Worm (Caenorhabditis elegans): Measurements from ENCODE around the gene nhr-93.

The nhr-93 gene

DNA sequence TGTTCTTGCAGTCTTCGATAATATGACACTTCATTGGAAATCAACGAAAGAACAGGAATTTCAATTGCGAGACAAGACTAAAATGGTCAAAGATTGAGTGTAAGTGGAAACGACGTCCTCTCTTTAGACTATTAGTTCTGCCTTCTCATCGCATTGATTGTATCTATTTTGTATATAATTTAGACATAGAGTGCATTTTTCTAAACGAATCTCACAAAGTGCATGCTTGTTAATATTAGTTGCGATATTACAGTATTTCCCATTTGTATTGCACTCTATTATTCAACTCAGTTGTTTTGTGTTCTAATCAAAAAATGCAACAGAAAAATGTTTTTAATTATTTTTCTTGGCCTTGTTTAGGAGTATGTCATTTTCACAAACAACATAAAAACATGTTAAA lies at the start of gene nhr-93:
nhr-93 (minus strand) TSS at position 101 of the 400 bp plus-strand sequence.
- TF ChIP-seq ceh-39 (tag; optimal IDR thresholded peaks at IDR 0.05) (no peak), lin-13 (tag; optimal IDR thresholded peaks at IDR 0.05) (no peak), pha-4 (tag; optimal IDR thresholded peaks at IDR 0.05) (no peak), tbx-8 (GFP tag; optimal IDR thresholded peaks at IDR 0.05) (no peak), hlh-1 (tag; optimal IDR thresholded peaks at IDR 0.05) (no peak), nhr-76 (tag; optimal IDR thresholded peaks at IDR 0.05) (no peak), sptf-1 (tag; optimal IDR thresholded peaks at IDR 0.05) (no peak)

DNA sequence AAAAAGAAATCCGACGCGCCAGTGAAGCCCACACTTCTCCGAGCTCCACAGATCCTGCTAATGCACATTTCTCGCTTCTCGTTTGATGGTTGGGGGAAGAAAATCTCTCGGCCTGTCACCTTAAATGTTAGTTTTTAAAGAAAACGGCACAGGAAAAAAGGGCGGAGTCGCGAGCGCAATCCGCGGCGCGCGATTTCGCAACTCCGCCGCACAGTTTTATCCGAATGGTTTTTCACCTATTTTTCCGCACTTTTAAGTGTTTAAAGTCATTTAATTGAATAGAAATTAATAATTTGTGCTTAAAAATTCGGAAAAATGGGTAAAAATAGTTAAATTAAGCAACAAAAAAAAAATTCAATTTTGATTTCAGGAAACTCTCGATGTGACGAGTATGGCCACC lies 49.4 kb upstream of the nhr-93 start:
- TF ChIP-seq lin-32 (GFP tag; optimal IDR thresholded peaks at IDR 0.05) (no peak), ztf-11 (tag; optimal IDR thresholded peaks at IDR 0.05) (no peak), mep-1 (tag; optimal IDR thresholded peaks at IDR 0.05) (no peak), hlh-1 (tag; optimal IDR thresholded peaks at IDR 0.05) (peak; percentile 27), drap-1 (GFP tag; optimal IDR thresholded peaks at IDR 0.05) (peak; percentile 42), lin-13 (tag; optimal IDR thresholded peaks at IDR 0.05) (no peak), nhr-76 (tag; optimal IDR thresholded peaks at IDR 0.05) (no peak), elt-1 (tag; optimal IDR thresholded peaks at IDR 0.05; ENCODE audit: borderline replicate concordance, insufficient read depth) (no peak), zip-8 (tag; optimal IDR thresholded peaks at IDR 0.05) (no peak), lsy-2 (tag; optimal IDR thresholded peaks at IDR 0.05) (no peak), pha-4 (tag; optimal IDR thresholded peaks at IDR 0.05) (no peak), ceh-83 (GFP tag; optimal IDR thresholded peaks at IDR 0.05) (peak; percentile 69), nhr-12 (tag; optimal IDR thresholded peaks at IDR 0.05) (no peak), unc-62 (GFP tag; optimal IDR thresholded peaks at IDR 0.05) (no peak), ceh-43 (GFP tag; optimal IDR thresholded peaks at IDR 0.05) (peak; percentile 82), flh-1 (GFP tag; optimal IDR thresholded peaks at IDR 0.05) (peak; percentile 33), unc-120 (tag; optimal IDR thresholded peaks at IDR 0.05; ENCODE audit: poor library complexity, severe bottlenecking) (peak; percentile 28), cnd-1 (tag; optimal IDR thresholded peaks at IDR 0.05) (peak; percentile 31), bed-3 (GFP tag; optimal IDR thresholded peaks at IDR 0.05) (peak; percentile 40), nhr-2 (tag; optimal IDR thresholded peaks at IDR 0.05) (no peak), M03D4.4 (tag; optimal IDR thresholded peaks at IDR 0.05) (peak; percentile 80), nhr-28 (tag; optimal IDR thresholded peaks at IDR 0.05) (no peak), ces-1 (GFP tag; optimal IDR thresholded peaks at IDR 0.05) (no peak), sptf-1 (tag; optimal IDR thresholded peaks at IDR 0.05) (peak; percentile 86), unc-39 (tag; optimal IDR thresholded peaks at IDR 0.05) (no peak), ceh-39 (tag; optimal IDR thresholded peaks at IDR 0.05) (no peak), snpc-4 (tag; optimal IDR thresholded peaks at IDR 0.05) (no peak), elt-3 (tag; optimal IDR thresholded peaks at IDR 0.05) (no peak), mls-2 (tag; optimal IDR thresholded peaks at IDR 0.05) (peak; percentile 74), ham-2 (GFP tag; optimal IDR thresholded peaks at IDR 0.05) (no peak), mab-5 (tag; optimal IDR thresholded peaks at IDR 0.05) (no peak), tbx-8 (GFP tag; optimal IDR thresholded peaks at IDR 0.05) (peak; percentile 1), blmp-1 (tag; optimal IDR thresholded peaks at IDR 0.05) (no peak), sem-2 (GFP tag; optimal IDR thresholded peaks at IDR 0.05) (peak; percentile 28), nhr-237 (tag; optimal IDR thresholded peaks at IDR 0.05) (no peak)

DNA sequence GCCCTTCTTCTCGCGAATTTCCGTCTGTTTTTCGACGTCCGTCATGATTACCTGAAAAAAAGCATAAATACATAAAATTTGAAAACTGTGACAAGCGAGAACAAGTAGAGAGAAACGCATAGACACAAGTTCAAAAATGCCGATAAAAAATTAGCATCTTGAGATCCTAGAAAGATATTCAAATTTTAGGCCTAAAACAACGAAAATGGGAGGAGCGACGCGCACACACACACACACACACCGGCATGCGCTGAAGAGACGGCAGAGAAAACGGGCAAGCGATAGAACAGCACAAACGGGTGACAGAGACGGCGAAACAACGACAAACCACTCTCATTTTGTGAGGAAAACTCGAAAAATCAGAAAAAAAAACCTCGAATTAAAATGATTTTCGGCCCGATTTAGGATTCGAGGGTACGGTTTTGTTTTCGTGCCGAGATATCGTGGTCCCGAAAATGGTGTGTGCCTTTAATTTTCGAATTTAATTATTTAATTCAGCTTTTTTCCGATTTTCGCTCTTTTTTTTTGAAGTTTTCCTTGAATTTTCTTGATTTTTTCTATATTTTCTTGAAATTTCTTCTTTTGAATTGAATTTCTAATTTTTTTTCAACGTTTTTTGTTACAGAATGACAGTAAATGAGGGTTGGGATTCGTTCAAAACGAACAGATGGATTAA lies 47.9 kb upstream of the nhr-93 start, which contains the start of the genes rpl-11.1 and T22F3.2:
rpl-11.1 (minus strand) TSS at position 51 of the 676 bp plus-strand sequence.
T22F3.2 (plus strand) TSS at position 626 of the 676 bp plus-strand sequence.
- TF ChIP-seq ceh-83 (GFP tag; optimal IDR thresholded peaks at IDR 0.05) (no peak), ceh-39 (tag; optimal IDR thresholded peaks at IDR 0.05) (no peak)

DNA sequence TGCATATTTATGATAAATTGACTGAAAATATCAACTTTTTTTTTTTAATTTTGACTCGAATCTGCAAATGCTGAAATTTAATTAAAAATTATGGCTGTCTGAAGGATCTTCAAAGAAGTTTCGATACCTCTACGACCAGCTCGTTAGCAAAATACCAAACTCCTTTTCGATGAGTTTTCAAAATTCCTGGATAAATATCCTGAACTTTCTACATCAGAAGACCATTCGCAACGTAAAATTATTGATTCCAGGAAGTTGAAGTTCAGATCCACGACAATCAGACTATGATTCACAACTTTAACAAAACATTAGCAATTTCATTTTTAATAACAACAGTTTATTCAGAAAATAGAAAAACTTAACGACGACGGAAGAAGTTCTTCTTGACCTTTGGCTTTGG lies 46.8 kb upstream of the nhr-93 start:
- no peak for TF ChIP-seq blmp-1 (tag; optimal IDR thresholded peaks at IDR 0.05)
- TF ChIP-seq flh-1 (GFP tag; optimal IDR thresholded peaks at IDR 0.05): no peak
- TF ChIP-seq M03D4.4 (tag; optimal IDR thresholded peaks at IDR 0.05): no peak
- TF ChIP-seq unc-39 (tag; optimal IDR thresholded peaks at IDR 0.05): no peak
- no peak for TF ChIP-seq mep-1 (tag; optimal IDR thresholded peaks at IDR 0.05)
- TF ChIP-seq sem-2 (GFP tag; optimal IDR thresholded peaks at IDR 0.05): no peak
- no peak for TF ChIP-seq nhr-28 (tag; optimal IDR thresholded peaks at IDR 0.05)
- no peak for TF ChIP-seq snpc-4 (tag; optimal IDR thresholded peaks at IDR 0.05)
- no peak for TF ChIP-seq ham-2 (GFP tag; optimal IDR thresholded peaks at IDR 0.05)
- no peak for TF ChIP-seq mab-5 (tag; optimal IDR thresholded peaks at IDR 0.05)
- no peak for TF ChIP-seq lin-32 (GFP tag; optimal IDR thresholded peaks at IDR 0.05)
- TF ChIP-seq unc-62 (GFP tag; optimal IDR thresholded peaks at IDR 0.05): no peak
- TF ChIP-seq lsy-2 (tag; optimal IDR thresholded peaks at IDR 0.05): no peak
- TF ChIP-seq ztf-11 (tag; optimal IDR thresholded peaks at IDR 0.05): no peak
- no peak for TF ChIP-seq sptf-1 (tag; optimal IDR thresholded peaks at IDR 0.05)
- TF ChIP-seq ces-1 (GFP tag; optimal IDR thresholded peaks at IDR 0.05): no peak
- no peak for TF ChIP-seq ceh-39 (tag; optimal IDR thresholded peaks at IDR 0.05)
- no peak for TF ChIP-seq nhr-76 (tag; optimal IDR thresholded peaks at IDR 0.05)
- no peak for TF ChIP-seq tbx-8 (GFP tag; optimal IDR thresholded peaks at IDR 0.05)
- TF ChIP-seq mls-2 (tag; optimal IDR thresholded peaks at IDR 0.05): no peak
